Worm (Caenorhabditis elegans) whole organism, mixed stage, embryonic: ENCODE data around the gene F53A9.7.

ENCODE experiments used
- M03D4.4 ChIP-seq: sonication (generic microtip); optimal IDR thresholded peaks from 2 replicates; lab custom pipeline; 2017; ENCODE audit warnings: mild to moderate bottlenecking, missing genetic modification characterization, missing compliant biosample characterization
- bed-3 ChIP-seq: fragments of 200-800 bp; sonication (Bioruptor generic); optimal IDR thresholded peaks from 3 replicates; lab custom pipeline; 2018; ENCODE audit warnings: mild to moderate bottlenecking, missing genetic modification characterization, moderate library complexity, missing compliant biosample characterization
- blmp-1 ChIP-seq: fragments of 150-350 bp; optimal IDR thresholded peaks from 2 replicates; lab custom pipeline; 2014; ENCODE audit warnings: missing biosample characterization, missing genetic modification characterization
- ceh-39 ChIP-seq: fragments of 150-350 bp; optimal IDR thresholded peaks from 2 replicates; lab custom pipeline; 2014; ENCODE audit warnings: missing biosample characterization, missing genetic modification characterization
- ceh-43 ChIP-seq: fragments of 200-800 bp; sonication (Bioruptor generic); optimal IDR thresholded peaks from 2 replicates; lab custom pipeline; 2018; ENCODE audit warnings: mild to moderate bottlenecking, missing genetic modification characterization, moderate library complexity, missing compliant biosample characterization
- ceh-83 ChIP-seq: fragments of 200-800 bp; sonication (Bioruptor generic); optimal IDR thresholded peaks from 2 replicates; lab custom pipeline; 2018; ENCODE audit warnings: mild to moderate bottlenecking, missing genetic modification characterization, missing compliant biosample characterization
- ces-1 ChIP-seq: fragments of 150-350 bp; optimal IDR thresholded peaks from 2 replicates; lab custom pipeline; 2014; ENCODE audit warnings: missing biosample characterization, missing genetic modification reagents, missing genetic modification characterization
- cnd-1 ChIP-seq: fragments of 200-800 bp; sonication (Bioruptor generic); optimal IDR thresholded peaks from 2 replicates; lab custom pipeline; 2018; ENCODE audit warnings: mild to moderate bottlenecking, missing genetic modification characterization, missing compliant biosample characterization
- drap-1 ChIP-seq: fragments of 200-800 bp; sonication (Bioruptor generic); optimal IDR thresholded peaks from 3 replicates; lab custom pipeline; 2018; ENCODE audit warnings: mild to moderate bottlenecking, missing genetic modification characterization, missing compliant biosample characterization
- elt-1 ChIP-seq: sonication (generic microtip); optimal IDR thresholded peaks from 2 replicates; lab custom pipeline; 2017; ENCODE audit warnings: missing genetic modification characterization, mild to moderate bottlenecking, missing compliant biosample characterization, antibody characterized with exemption, moderate library complexity, borderline replicate concordance; ENCODE audit not compliant: insufficient read depth
- elt-3 ChIP-seq: fragments of 150-350 bp; optimal IDR thresholded peaks from 2 replicates; lab custom pipeline; 2014; ENCODE audit warnings: missing biosample characterization, missing genetic modification characterization
- flh-1 ChIP-seq: fragments of 200-800 bp; sonication (Bioruptor generic); optimal IDR thresholded peaks from 2 replicates; lab custom pipeline; 2018; ENCODE audit warnings: mild to moderate bottlenecking, missing genetic modification characterization, moderate library complexity, missing compliant biosample characterization
- ham-2 ChIP-seq: fragments of 200-800 bp; sonication (Bioruptor generic); optimal IDR thresholded peaks from 2 replicates; lab custom pipeline; 2018; ENCODE audit warnings: mild to moderate bottlenecking, missing genetic modification characterization, missing compliant biosample characterization
- hlh-1 ChIP-seq: fragments of 150-350 bp; optimal IDR thresholded peaks from 2 replicates; lab custom pipeline; 2014; ENCODE audit warnings: missing biosample characterization, missing genetic modification reagents, missing genetic modification characterization
- lsy-2 ChIP-seq: fragments of 150-350 bp; optimal IDR thresholded peaks from 2 replicates; lab custom pipeline; 2014; ENCODE audit warnings: missing biosample characterization, missing genetic modification characterization
- mep-1 ChIP-seq: fragments of 150-350 bp; optimal IDR thresholded peaks from 2 replicates; lab custom pipeline; 2017; ENCODE audit warnings: missing biosample characterization, missing genetic modification reagents, missing genetic modification characterization, inconsistent platforms
- mls-2 ChIP-seq: sonication (generic microtip); optimal IDR thresholded peaks from 2 replicates; lab custom pipeline; 2016; ENCODE audit warnings: mild to moderate bottlenecking, missing genetic modification characterization, moderate library complexity, missing compliant biosample characterization
- nhr-12 ChIP-seq: fragments of 150-350 bp; optimal IDR thresholded peaks from 2 replicates; lab custom pipeline; 2014; ENCODE audit warnings: missing biosample characterization, missing genetic modification characterization
- nhr-2 ChIP-seq: fragments of 150-350 bp; optimal IDR thresholded peaks from 2 replicates; lab custom pipeline; 2014; ENCODE audit warnings: missing biosample characterization, missing genetic modification characterization
- nhr-237 ChIP-seq: fragments of 150-350 bp; optimal IDR thresholded peaks from 2 replicates; lab custom pipeline; 2014; ENCODE audit warnings: missing biosample characterization, missing genetic modification characterization
- nhr-28 ChIP-seq: fragments of 150-350 bp; optimal IDR thresholded peaks from 2 replicates; lab custom pipeline; 2014; ENCODE audit warnings: missing biosample characterization, missing genetic modification characterization
- nhr-76 ChIP-seq: sonication (generic microtip); optimal IDR thresholded peaks from 2 replicates; lab custom pipeline; 2017; ENCODE audit warnings: missing biosample characterization, missing genetic modification characterization
- pha-4 ChIP-seq: fragments of 150-350 bp; optimal IDR thresholded peaks from 2 replicates; lab custom pipeline; 2018; ENCODE audit warnings: missing biosample characterization, missing genetic modification reagents, missing genetic modification characterization
- sem-2 ChIP-seq: fragments of 200-800 bp; sonication (Bioruptor generic); optimal IDR thresholded peaks from 2 replicates; lab custom pipeline; 2018; ENCODE audit warnings: mild to moderate bottlenecking, missing genetic modification characterization, missing compliant biosample characterization
- snpc-4 ChIP-seq: fragments of 150-350 bp; optimal IDR thresholded peaks from 2 replicates; lab custom pipeline; 2014; ENCODE audit warnings: missing biosample characterization, missing genetic modification characterization
- sptf-1 ChIP-seq: sonication (generic microtip); optimal IDR thresholded peaks from 2 replicates; lab custom pipeline; 2017; ENCODE audit warnings: mild to moderate bottlenecking, missing genetic modification characterization, moderate library complexity, missing compliant biosample characterization
- tbx-8 ChIP-seq: fragments of 200-800 bp; sonication (Bioruptor generic); optimal IDR thresholded peaks from 2 replicates; lab custom pipeline; 2018; ENCODE audit warnings: mild to moderate bottlenecking, missing genetic modification characterization, moderate library complexity, missing compliant biosample characterization
- unc-120 ChIP-seq: sonication (generic microtip); optimal IDR thresholded peaks from 2 replicates; lab custom pipeline; 2017; ENCODE audit warnings: missing genetic modification characterization, missing compliant biosample characterization; ENCODE audit not compliant: poor library complexity, severe bottlenecking
- unc-39 ChIP-seq: fragments of 150-350 bp; optimal IDR thresholded peaks from 2 replicates; lab custom pipeline; 2014; ENCODE audit warnings: missing biosample characterization, missing genetic modification characterization
- unc-62 ChIP-seq: fragments of 150-350 bp; optimal IDR thresholded peaks from 2 replicates; lab custom pipeline; 2014; ENCODE audit warnings: missing biosample characterization, missing genetic modification reagents, missing genetic modification characterization
- ztf-11 ChIP-seq: fragments of 150-350 bp; optimal IDR thresholded peaks from 2 replicates; lab custom pipeline; 2014; ENCODE audit warnings: missing biosample characterization, missing genetic modification characterization

F53A9.7 gene

DNA sequence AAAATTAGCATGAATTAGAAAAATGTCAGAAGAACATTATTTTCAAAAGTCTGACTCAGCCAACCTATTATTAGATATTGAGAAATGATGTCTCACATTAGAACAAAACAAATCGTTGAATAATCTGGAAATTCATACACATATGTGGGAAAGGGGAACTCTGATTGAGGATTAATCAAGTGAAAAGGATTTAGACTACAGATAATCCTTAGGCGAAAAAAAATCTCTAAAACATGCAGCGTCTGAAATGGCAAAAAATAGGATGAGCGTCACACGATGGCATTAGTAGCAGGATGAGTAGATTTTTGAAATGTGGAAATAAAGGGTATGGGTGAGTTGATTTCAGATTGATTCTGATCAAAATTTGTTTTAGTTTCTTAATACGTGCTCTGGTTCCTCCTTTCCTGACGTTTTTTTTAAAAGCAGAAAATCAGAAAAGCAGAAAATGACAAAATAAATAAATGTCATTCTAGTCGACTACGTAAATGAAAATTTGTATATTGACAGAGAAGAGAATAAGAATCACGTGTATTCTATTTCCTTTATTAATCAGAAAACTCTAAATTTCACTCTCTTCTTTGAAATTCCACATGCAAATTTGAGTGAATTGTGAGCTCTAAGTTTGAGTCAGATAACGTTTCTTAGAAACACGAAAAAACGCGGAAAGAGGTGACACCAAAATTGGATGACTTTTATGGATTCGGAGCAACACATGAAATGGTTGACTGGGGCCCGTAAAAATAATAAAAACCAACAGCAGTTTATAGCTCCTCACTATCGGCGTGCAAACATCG is 27.7 kb upstream of the F53A9.7 start:
- TF ChIP-seq unc-39 (tag; lab: Kevin White, UChicago): no peak
- TF ChIP-seq blmp-1 (tag; lab: Kevin White, UChicago): no peak
- TF ChIP-seq drap-1 (GFP tag; lab: Kevin White, UChicago): no peak
- no peak for TF ChIP-seq unc-62 (GFP tag; lab: Kevin White, UChicago)
- TF ChIP-seq tbx-8: no peak
- TF ChIP-seq lsy-2 (tag; lab: Kevin White, UChicago): no peak
- no peak for TF ChIP-seq ham-2
- no peak for TF ChIP-seq mep-1 (tag; lab: Kevin White, UChicago)
- TF ChIP-seq ces-1 (GFP tag; lab: Kevin White, UChicago): no peak
- no peak for TF ChIP-seq sem-2 (GFP tag; lab: Kevin White, UChicago)
- TF ChIP-seq flh-1 (GFP tag; lab: Kevin White, UChicago): no peak
- TF ChIP-seq ztf-11 (tag; lab: Kevin White, UChicago): no peak

DNA sequence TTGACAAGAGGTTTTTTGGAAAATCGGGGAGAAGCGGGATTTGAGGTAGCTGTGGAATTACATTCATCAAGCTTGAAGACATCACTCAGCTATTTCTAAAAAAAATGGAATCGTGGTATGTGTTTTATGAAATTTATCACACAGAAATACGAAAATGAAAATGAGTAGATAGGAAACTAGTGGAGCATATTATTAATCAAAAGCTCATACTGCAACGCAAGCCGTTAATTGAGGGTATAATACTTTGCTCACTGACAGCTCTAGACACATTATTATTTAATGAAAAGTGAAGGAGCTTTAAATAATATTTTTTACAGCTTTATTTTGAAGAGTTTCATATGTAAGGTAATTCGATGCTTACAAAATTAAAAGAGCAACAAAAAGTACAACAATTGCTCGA is 26.2 kb upstream of the F53A9.7 start, which contains the start of gene M02D8.7:
Gene M02D8.7 (minus strand): TSS at position 101 of the 400 bp plus-strand sequence.
- TF ChIP-seq sptf-1 (tag; lab: Kevin White, UChicago): no peak
- TF ChIP-seq pha-4 (tag; lab: Kevin White, UChicago): no peak
- TF ChIP-seq blmp-1 (tag; lab: Kevin White, UChicago): no peak
- no peak for TF ChIP-seq cnd-1 (tag; lab: Kevin White, UChicago)
- no peak for TF ChIP-seq snpc-4 (tag; lab: Kevin White, UChicago)
- no peak for TF ChIP-seq nhr-2 (tag; lab: Kevin White, UChicago)
- TF ChIP-seq hlh-1 (tag; lab: Kevin White, UChicago): no peak
- TF ChIP-seq tbx-8: no peak
- TF ChIP-seq ceh-83 (GFP tag; lab: Kevin White, UChicago): no peak
- no peak for TF ChIP-seq ceh-43 (GFP tag; lab: Kevin White, UChicago)
- no peak for TF ChIP-seq elt-3 (tag; lab: Kevin White, UChicago)
- no peak for TF ChIP-seq nhr-76
- no peak for TF ChIP-seq nhr-237 (tag; lab: Kevin White, UChicago)
- TF ChIP-seq mep-1 (tag; lab: Kevin White, UChicago): no peak
- TF ChIP-seq M03D4.4 (tag; lab: Kevin White, UChicago): no peak
- TF ChIP-seq drap-1 (GFP tag; lab: Kevin White, UChicago): no peak

DNA sequence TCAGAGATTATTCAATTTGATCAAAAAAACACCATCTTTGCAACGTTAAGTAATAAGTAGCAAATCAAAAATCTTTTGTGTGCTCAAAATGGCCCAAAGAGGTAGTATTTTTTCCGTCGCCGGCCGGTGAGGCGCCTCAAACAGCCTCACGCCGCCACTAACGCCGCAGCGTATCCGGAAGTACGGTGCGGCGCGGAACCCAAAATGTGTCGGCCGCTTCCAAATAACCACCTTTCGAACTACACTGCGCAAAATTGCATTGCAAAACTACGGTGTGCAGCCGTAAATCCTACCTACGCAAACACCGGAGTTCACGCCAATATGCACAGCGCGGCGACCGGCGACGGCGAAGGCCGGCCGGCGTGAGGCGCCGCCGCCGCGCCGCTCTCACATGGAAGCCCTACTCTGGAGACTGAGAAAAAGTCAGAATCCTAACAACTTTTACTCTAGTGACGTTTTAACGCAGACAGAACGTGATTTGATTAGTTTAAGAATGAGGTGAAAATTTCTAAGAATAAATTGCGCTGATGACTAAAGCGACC is 25.0 kb upstream of the F53A9.7 start:
- TF ChIP-seq pha-4 (tag; lab: Kevin White, UChicago): no peak
- no peak for TF ChIP-seq elt-3 (tag; lab: Kevin White, UChicago)
- TF ChIP-seq unc-120: no peak
- no peak for TF ChIP-seq snpc-4 (tag; lab: Kevin White, UChicago)
- TF ChIP-seq sem-2 (GFP tag; lab: Kevin White, UChicago): no peak
- no peak for TF ChIP-seq cnd-1 (tag; lab: Kevin White, UChicago)
- TF ChIP-seq hlh-1 (tag; lab: Kevin White, UChicago): no peak
- no peak for TF ChIP-seq ceh-83 (GFP tag; lab: Kevin White, UChicago)
- TF ChIP-seq unc-39 (tag; lab: Kevin White, UChicago): no peak
- TF ChIP-seq elt-1 (tag; lab: Kevin White, UChicago): no peak
- no peak for TF ChIP-seq M03D4.4 (tag; lab: Kevin White, UChicago)
- TF ChIP-seq ztf-11 (tag; lab: Kevin White, UChicago): no peak
- no peak for TF ChIP-seq nhr-2 (tag; lab: Kevin White, UChicago)
- TF ChIP-seq ceh-39 (tag; lab: Kevin White, UChicago): no peak
- TF ChIP-seq unc-62 (GFP tag; lab: Kevin White, UChicago): no peak
- TF ChIP-seq tbx-8: no peak
- TF ChIP-seq ceh-43 (GFP tag; lab: Kevin White, UChicago): no peak

DNA sequence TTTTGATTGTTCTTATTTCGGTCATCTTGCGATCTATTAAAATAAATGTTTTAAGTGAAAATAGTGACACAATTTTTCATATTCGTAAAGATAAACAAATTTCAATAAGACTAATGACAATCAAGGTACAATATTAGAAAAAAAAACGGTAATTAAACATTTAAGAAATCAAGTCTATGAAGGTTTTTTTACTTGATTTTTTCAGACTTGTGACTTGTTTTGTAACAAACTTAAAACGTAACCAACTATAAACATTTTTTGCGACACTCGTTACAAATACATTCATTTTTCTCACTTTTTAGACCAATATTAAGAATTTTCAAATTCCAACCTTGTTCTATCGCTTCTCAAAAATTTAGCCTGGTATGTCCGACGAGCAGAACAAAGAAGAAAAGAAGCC is 22.7 kb upstream of the F53A9.7 start, which contains the start of gene M02D8.2:
Gene M02D8.2 (plus strand): TSS at position 301 of the 400 bp plus-strand sequence.
- no peak for TF ChIP-seq ceh-83 (GFP tag; lab: Kevin White, UChicago)
- no peak for TF ChIP-seq bed-3 (GFP tag; lab: Kevin White, UChicago)
- no peak for TF ChIP-seq pha-4 (tag; lab: Kevin White, UChicago)
- no peak for TF ChIP-seq drap-1 (GFP tag; lab: Kevin White, UChicago)
- no peak for TF ChIP-seq cnd-1 (tag; lab: Kevin White, UChicago)
- TF ChIP-seq nhr-28: no peak
- no peak for TF ChIP-seq mls-2 (tag; lab: Kevin White, UChicago)
- no peak for TF ChIP-seq tbx-8
- no peak for TF ChIP-seq nhr-237 (tag; lab: Kevin White, UChicago)
- TF ChIP-seq nhr-12 (tag; lab: Kevin White, UChicago): no peak
- no peak for TF ChIP-seq mep-1 (tag; lab: Kevin White, UChicago)
- no peak for TF ChIP-seq M03D4.4 (tag; lab: Kevin White, UChicago)
- TF ChIP-seq blmp-1 (tag; lab: Kevin White, UChicago): no peak
